Worm (Caenorhabditis elegans): ENCODE data around the gene H20E11.1.

DNA sequence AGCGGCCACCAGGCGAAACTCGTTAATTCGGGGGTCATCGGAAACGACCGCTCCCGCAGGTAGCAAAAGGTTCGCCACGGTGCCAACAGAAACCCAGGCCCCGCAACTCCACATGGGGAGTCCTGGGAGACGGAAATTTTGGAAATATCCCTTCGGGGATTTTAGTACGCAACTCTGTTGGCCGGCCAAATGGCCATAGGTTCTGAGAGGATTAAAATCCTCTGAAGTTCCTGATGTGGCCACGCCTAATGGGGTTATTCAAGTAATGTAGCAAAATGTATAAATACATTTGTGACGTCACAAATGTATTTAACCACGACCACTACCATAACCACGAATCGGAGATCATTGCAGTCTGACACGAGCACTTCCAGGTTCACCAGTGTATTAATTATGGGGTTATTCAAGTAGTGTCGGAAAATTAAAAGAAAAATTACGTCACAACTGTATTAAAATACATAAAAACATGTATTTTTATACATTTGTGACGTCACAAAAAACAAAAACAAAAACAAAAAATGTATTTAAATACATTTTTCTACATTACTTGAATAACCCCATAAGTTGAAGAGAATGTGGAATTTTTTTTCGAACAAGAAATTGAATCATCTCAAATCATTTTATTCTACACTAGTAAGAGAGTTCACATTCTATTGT is 36.5 kb upstream of the H20E11.1 start:
- no peak for TF ChIP-seq nhr-10 (tag; optimal IDR thresholded peaks at IDR 0.05)
- no peak for TF ChIP-seq lin-39 (tag; optimal IDR thresholded peaks at IDR 0.05)

Data from whole organism, L2 larva.